Worm (Caenorhabditis elegans): ENCODE results near the gene srw-6.

ce11 chrV:3803343-3803742, 5.1 kb upstream of the srw-6 start, which contains the start of gene cyp-33C8:
- TF ChIP-seq ztf-4 (tag; optimal IDR thresholded peaks at IDR 0.05) (no peak), unc-62 (GFP tag; optimal IDR thresholded peaks at IDR 0.05) (no peak), hmg-11 (tag; optimal IDR thresholded peaks at IDR 0.05) (no peak), daf-12 (tag; optimal IDR thresholded peaks at IDR 0.05) (no peak), egl-27 (tag; optimal IDR thresholded peaks at IDR 0.05) (no peak), elt-2 (tag; optimal IDR thresholded peaks at IDR 0.05) (peak; percentile 21), nhr-11 (tag; optimal IDR thresholded peaks at IDR 0.05) (no peak), skn-1 (tag; optimal IDR thresholded peaks at IDR 0.05) (no peak)
